Worm (Caenorhabditis elegans): Measurements from ENCODE around the gene C43G2.3.
A peak's percentile ranks its signal among the peaks of the same experiment; 100 is the strongest.

Gene C43G2.3

DNA sequence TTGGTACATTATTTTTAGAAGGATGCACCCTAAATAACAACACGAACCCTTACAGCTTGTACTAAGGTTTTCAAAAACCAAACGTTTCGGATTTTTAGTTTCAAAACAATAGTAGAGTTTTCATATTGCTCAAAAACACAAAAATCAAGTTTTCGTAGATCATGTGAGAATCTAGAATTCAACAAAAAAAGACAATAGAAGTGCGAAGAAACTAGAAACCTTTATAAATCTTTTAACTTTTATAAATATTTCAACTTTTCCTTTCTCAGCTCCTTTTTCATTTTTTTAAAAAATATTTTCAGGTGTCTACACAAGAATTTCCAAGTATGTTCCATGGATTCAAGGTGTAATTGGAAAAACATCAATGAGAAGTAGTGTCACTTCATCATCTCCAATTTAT, 17.6 kb upstream of the C43G2.3 start, which contains the start of gene best-9:
best-9 (plus strand) TSS at position 301 of the 400 bp plus-strand sequence.
- no peak for TF ChIP-seq ceh-16 (tag; optimal IDR thresholded peaks at IDR 0.05)
- TF ChIP-seq nhr-23 (tag; optimal IDR thresholded peaks at IDR 0.05) = no peak
- TF ChIP-seq sea-2 (GFP tag; optimal IDR thresholded peaks at IDR 0.05) = no peak
- no peak for TF ChIP-seq fkh-2 (tag; optimal IDR thresholded peaks at IDR 0.05)
- TF ChIP-seq nhr-25 (tag; optimal IDR thresholded peaks at IDR 0.05) = no peak
- TF ChIP-seq elt-1 (tag; optimal IDR thresholded peaks at IDR 0.05) = no peak
- TF ChIP-seq ztf-4 (tag; optimal IDR thresholded peaks at IDR 0.05) = no peak
- no peak for TF ChIP-seq egl-27 (tag; optimal IDR thresholded peaks at IDR 0.05)
- no peak for TF ChIP-seq R02D3.7 (tag; optimal IDR thresholded peaks at IDR 0.05)
- no peak for TF ChIP-seq mdl-1 (tag; optimal IDR thresholded peaks at IDR 0.05)
- TF ChIP-seq snpc-4 (tag; optimal IDR thresholded peaks at IDR 0.05) = no peak
- no peak for TF ChIP-seq nhr-77 (tag; optimal IDR thresholded peaks at IDR 0.05)
- TF ChIP-seq lsy-12 (tag; optimal IDR thresholded peaks at IDR 0.05) = no peak
- TF ChIP-seq skn-1 (tag; optimal IDR thresholded peaks at IDR 0.05) = no peak

DNA sequence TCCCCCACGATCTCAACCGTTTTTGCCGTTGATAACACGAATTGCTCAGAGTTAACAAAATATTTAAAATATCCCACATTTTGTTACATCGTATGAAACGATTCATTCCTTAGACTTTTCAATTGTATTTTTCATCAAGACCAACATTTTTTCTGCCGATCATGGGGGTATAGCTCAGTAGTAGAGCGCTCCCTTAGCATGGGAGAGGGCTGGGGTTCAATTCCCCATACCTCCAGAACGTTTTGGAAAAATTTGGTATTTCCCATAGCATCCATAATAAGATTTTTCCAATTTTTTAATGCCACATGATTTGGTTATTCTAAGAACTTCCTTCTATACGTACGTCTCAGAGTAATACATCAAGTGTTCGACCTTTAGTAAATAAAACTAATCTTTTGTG, 16.0 kb upstream of the C43G2.3 start:
- TF ChIP-seq pha-4 (tag; optimal IDR thresholded peaks at IDR 0.05) (peak; percentile 38), aly-2 (tag; optimal IDR thresholded peaks at IDR 0.05) (no peak)

DNA sequence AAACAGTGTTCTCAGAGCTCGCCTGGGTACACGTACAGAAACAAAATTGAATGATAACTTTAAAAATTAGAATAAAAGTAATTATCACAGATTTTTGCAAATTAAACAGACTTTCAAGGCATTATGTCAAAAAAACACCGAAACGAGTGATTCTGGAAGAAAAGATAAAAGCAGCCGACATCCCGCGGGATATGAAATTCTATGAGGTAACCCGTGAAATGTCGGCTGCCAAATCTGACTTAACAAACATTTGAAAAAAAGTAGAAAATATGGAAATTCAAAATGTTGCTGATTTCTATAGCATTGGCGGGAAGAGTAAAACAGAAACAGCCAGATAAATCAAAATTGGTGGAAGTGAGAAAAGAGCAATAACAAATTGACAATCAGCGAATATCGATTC, 12.4 kb upstream of the C43G2.3 start:
- no peak for TF ChIP-seq elt-3 (tag; optimal IDR thresholded peaks at IDR 0.05)
- peak; percentile 44 for TF ChIP-seq snpc-4 (tag; optimal IDR thresholded peaks at IDR 0.05)
- no peak for TF ChIP-seq lin-15B (tag; optimal IDR thresholded peaks at IDR 0.05)
- TF ChIP-seq fos-1 (tag; optimal IDR thresholded peaks at IDR 0.05) = no peak

DNA sequence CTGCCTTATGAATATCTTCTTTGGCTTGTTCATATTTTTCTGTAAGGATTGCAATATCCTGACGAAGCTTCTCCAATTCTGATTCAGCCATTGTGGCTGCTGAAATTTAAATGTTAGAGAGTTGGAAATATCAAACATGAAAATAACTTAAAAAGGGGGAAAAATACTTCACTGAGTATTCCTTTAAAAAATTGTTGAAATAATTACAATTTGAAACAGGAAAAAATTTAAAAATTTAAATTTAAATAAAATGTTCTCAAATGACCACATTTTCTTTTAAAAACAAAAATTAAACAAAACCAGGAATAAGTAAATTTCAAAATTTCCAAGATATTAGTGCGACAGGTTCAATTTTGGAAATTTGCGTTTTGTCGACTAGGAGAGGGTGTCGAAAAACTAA, 5.8 kb upstream of the C43G2.3 start, which contains the start of gene bicd-1:
bicd-1 (minus strand) TSS at position 101 of the 400 bp plus-strand sequence.
- TF ChIP-seq nhr-43 (tag; optimal IDR thresholded peaks at IDR 0.05; ENCODE audit: poor library complexity, severe bottlenecking) (no peak), hmg-11 (tag; optimal IDR thresholded peaks at IDR 0.05) (no peak), R02D3.7 (tag; optimal IDR thresholded peaks at IDR 0.05) (no peak), aly-2 (tag; optimal IDR thresholded peaks at IDR 0.05) (no peak), nhr-237 (tag; optimal IDR thresholded peaks at IDR 0.05) (no peak), fkh-10 (GFP tag; optimal IDR thresholded peaks at IDR 0.05) (no peak), lin-39 (tag; optimal IDR thresholded peaks at IDR 0.05) (no peak), sea-2 (GFP tag; optimal IDR thresholded peaks at IDR 0.05) (no peak)

DNA sequence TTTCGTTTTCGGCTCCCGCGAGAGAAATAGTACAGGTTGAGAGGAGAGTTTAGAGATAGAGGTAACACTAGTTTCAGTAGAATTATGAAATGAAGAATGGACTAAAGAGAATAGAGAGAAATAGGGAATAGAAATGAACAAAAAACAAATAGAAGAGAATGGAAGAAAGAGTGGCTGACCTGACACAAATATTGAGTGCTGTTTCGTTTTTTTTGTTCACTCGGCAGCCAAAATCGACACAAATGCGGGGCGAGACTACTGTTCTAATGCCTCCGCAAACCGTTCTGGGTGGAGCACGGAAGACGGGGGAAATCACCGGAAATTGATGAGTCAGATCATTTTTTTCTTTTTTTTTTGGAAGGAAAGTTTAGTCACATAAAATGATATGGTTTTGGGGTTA, 5.4 kb upstream of the C43G2.3 start:
- TF ChIP-seq pha-4 (tag; optimal IDR thresholded peaks at IDR 0.05) (peak; percentile 59), ceh-28 (tag; optimal IDR thresholded peaks at IDR 0.05) (no peak), R02D3.7 (tag; optimal IDR thresholded peaks at IDR 0.05) (no peak), elt-3 (tag; optimal IDR thresholded peaks at IDR 0.05) (no peak), daf-12 (tag; optimal IDR thresholded peaks at IDR 0.05) (no peak)

DNA sequence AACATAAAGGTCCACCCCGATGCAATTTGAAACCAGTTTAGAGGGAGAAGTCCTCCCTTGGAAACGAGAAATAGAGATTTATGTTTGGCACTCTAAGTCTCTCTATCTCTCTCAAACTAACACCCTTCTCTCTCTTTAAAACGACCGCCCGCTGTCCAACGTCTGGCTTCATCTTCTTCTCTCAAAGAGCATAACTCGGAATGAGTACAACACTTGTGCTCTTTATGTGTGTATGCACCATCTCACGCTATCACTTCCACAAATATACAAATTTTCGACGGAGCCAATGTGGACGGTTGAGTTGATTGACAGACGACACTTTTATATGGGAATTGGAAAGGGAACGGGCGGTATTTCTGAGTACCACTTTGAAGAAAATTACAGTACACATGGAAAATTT, 3.7 kb upstream of the C43G2.3 start:
- TF ChIP-seq nhr-67 (tag; optimal IDR thresholded peaks at IDR 0.05) (no peak), ztf-4 (tag; optimal IDR thresholded peaks at IDR 0.05) (no peak), eor-1 (tag; optimal IDR thresholded peaks at IDR 0.05) (no peak), elt-2 (tag; optimal IDR thresholded peaks at IDR 0.05) (peak; percentile 44), nfya-1 (tag; optimal IDR thresholded peaks at IDR 0.05; ENCODE audit: insufficient read depth) (peak; percentile 0), nhr-76 (tag; optimal IDR thresholded peaks at IDR 0.05) (no peak), ceh-82 (tag; optimal IDR thresholded peaks at IDR 0.05) (no peak), hmg-11 (tag; optimal IDR thresholded peaks at IDR 0.05) (peak; percentile 26), nhr-237 (tag; optimal IDR thresholded peaks at IDR 0.05) (no peak), unc-62 (GFP tag; optimal IDR thresholded peaks at IDR 0.05) (no peak), lin-39 (tag; optimal IDR thresholded peaks at IDR 0.05) (peak; percentile 8), pqm-1 (tag; optimal IDR thresholded peaks at IDR 0.05) (peak; percentile 38), egl-27 (tag; optimal IDR thresholded peaks at IDR 0.05) (no peak), tbx-2 (tag; optimal IDR thresholded peaks at IDR 0.05) (no peak), nhr-77 (tag; optimal IDR thresholded peaks at IDR 0.05) (no peak), snpc-4 (tag; optimal IDR thresholded peaks at IDR 0.05) (no peak), fkh-10 (GFP tag; optimal IDR thresholded peaks at IDR 0.05) (no peak), fos-1 (tag; optimal IDR thresholded peaks at IDR 0.05) (no peak), sea-2 (GFP tag; optimal IDR thresholded peaks at IDR 0.05) (no peak)

All from whole organism, L3 larva.